Worm (Caenorhabditis elegans) whole organism, L4 larva: ENCODE measurements around the gene sqv-6.
A peak's percentile ranks its signal among the peaks of the same experiment; 100 is the strongest.

Experiments used
- F37D6.2 ChIP-seq: sonication (generic microtip); optimal IDR thresholded peaks from 2 replicates; lab custom pipeline; 2016; ENCODE audit warnings: mild to moderate bottlenecking, missing genetic modification characterization, missing compliant biosample characterization
- R02D3.7 ChIP-seq: fragments of 150-350 bp; sonication (generic microtip); optimal IDR thresholded peaks from 3 replicates; lab custom pipeline; 2014; ENCODE audit warnings: missing biosample characterization, missing genetic modification characterization
- T20F7.1 ChIP-seq: fragments of 200-800 bp; sonication (Bioruptor generic); optimal IDR thresholded peaks from 2 replicates; lab custom pipeline; 2018; ENCODE audit warnings: mild to moderate bottlenecking, missing genetic modification characterization, missing compliant biosample characterization
- Y48G9A.11 ChIP-seq: fragments of 200-800 bp; sonication (Bioruptor generic); IDR thresholded peaks from 2 replicates; pipeline ENCODE4 v1.3.6; 2022; ENCODE audit warnings: missing genetic modification reagents, missing genetic modification characterization, missing compliant biosample characterization
- ZK337.2 ChIP-seq: fragments of 200-800 bp; sonication (Bioruptor generic); IDR thresholded peaks from 2 replicates; pipeline ENCODE4 v1.3.6; 2022; ENCODE audit warnings: missing genetic modification reagents, missing genetic modification characterization, missing compliant biosample characterization
- aha-1 ChIP-seq: fragments of 150-350 bp; peaks from one replicate; lab custom pipeline; 2014; ENCODE audit warnings: missing biosample characterization, missing genetic modification characterization
- arid-1 ChIP-seq: fragments of 200-800 bp; sonication (Bioruptor generic); conservative IDR thresholded peaks from 2 replicates; pipeline ENCODE4 v1.3.6; 2022; ENCODE audit warnings: missing genetic modification reagents, missing genetic modification characterization, missing compliant biosample characterization
- attf-4 ChIP-seq: sonication (generic microtip); optimal IDR thresholded peaks from 3 replicates; lab custom pipeline; 2017; ENCODE audit warnings: missing biosample characterization, missing genetic modification characterization
- ceh-32 ChIP-seq: sonication (generic microtip); optimal IDR thresholded peaks from 2 replicates; lab custom pipeline; 2016; ENCODE audit warnings: mild to moderate bottlenecking, missing genetic modification characterization, missing compliant biosample characterization; ENCODE audit not compliant: poor library complexity
- ceh-62 ChIP-seq: sonication (generic microtip); optimal IDR thresholded peaks from 2 replicates; lab custom pipeline; 2017; ENCODE audit warnings: missing biosample characterization, missing genetic modification characterization
- ceh-82 ChIP-seq: sonication (generic microtip); optimal IDR thresholded peaks from 2 replicates; lab custom pipeline; 2017; ENCODE audit warnings: missing biosample characterization, missing genetic modification characterization
- ces-1 ChIP-seq: fragments of 150-350 bp; sonication (generic microtip); optimal IDR thresholded peaks from 4 replicates; lab custom pipeline; 2014; ENCODE audit warnings: missing biosample characterization, missing genetic modification reagents, missing genetic modification characterization
- daf-16 ChIP-seq, 3 experiments: sonication (generic microtip); optimal IDR thresholded peaks; 2 replicates each; lab custom pipeline; 2016 to 2017; ENCODE audit warnings: missing genetic modification characterization in 3 of 3, missing genetic modification reagents in 3 of 3, mild to moderate bottlenecking in 2 of 3, missing compliant biosample characterization in 2 of 3, missing biosample characterization in 1 of 3, moderate library complexity in 1 of 3
- daf-19 ChIP-seq: fragments of 200-800 bp; sonication (Bioruptor generic); conservative IDR thresholded peaks from 2 replicates; pipeline ENCODE4 v1.3.6; 2022; ENCODE audit warnings: missing genetic modification characterization, missing compliant biosample characterization
- dmd-8 ChIP-seq: fragments of 200-800 bp; sonication (Bioruptor generic); IDR thresholded peaks from 2 replicates; pipeline ENCODE4 v1.3.6; 2022; ENCODE audit warnings: missing genetic modification characterization, missing compliant biosample characterization
- dpl-1 ChIP-seq: fragments of 150-350 bp; optimal IDR thresholded peaks from 2 replicates; lab custom pipeline; 2014; ENCODE audit warnings: missing biosample characterization, missing genetic modification reagents, missing genetic modification characterization
- dve-1 ChIP-seq: sonication (generic microtip); optimal IDR thresholded peaks from 2 replicates; lab custom pipeline; 2017; ENCODE audit warnings: antibody characterized with exemption, mild to moderate bottlenecking, missing genetic modification characterization, missing compliant biosample characterization; ENCODE audit not compliant: insufficient read depth
- egl-43 ChIP-seq: fragments of 200-800 bp; sonication (Bioruptor generic); IDR thresholded peaks from 2 replicates; pipeline ENCODE4 v1.3.6; 2022; ENCODE audit warnings: missing genetic modification reagents, missing genetic modification characterization, missing compliant biosample characterization
- fos-1 ChIP-seq: fragments of 150-350 bp; optimal IDR thresholded peaks from 2 replicates; lab custom pipeline; 2014; ENCODE audit warnings: missing biosample characterization, missing genetic modification characterization
- hif-1 ChIP-seq, 2 experiments: sonication (generic microtip); optimal IDR thresholded peaks; 2 replicates each; lab custom pipeline; 2016 to 2017; ENCODE audit warnings: missing compliant biosample characterization in 2 of 2, missing genetic modification characterization in 2 of 2, missing genetic modification reagents in 2 of 2, missing genotype in 2 of 2, mild to moderate bottlenecking in 1 of 2
- hlh-30 ChIP-seq: sonication (generic microtip); optimal IDR thresholded peaks from 2 replicates; lab custom pipeline; 2017; ENCODE audit warnings: antibody characterized with exemption, mild to moderate bottlenecking, missing genetic modification characterization, missing compliant biosample characterization; ENCODE audit not compliant: insufficient read depth
- lin-15B ChIP-seq: fragments of 150-350 bp; sonication (generic microtip); optimal IDR thresholded peaks from 3 replicates; lab custom pipeline; 2014; ENCODE audit warnings: missing biosample characterization, missing genetic modification characterization
- lin-29 ChIP-seq: fragments of 200-800 bp; sonication (Bioruptor generic); IDR thresholded peaks from 2 replicates; pipeline ENCODE4 v1.3.6; 2022; ENCODE audit warnings: missing genetic modification reagents, missing genetic modification characterization, missing compliant biosample characterization
- lin-38 ChIP-seq: fragments of 200-800 bp; sonication (Bioruptor generic); IDR thresholded peaks from 2 replicates; pipeline ENCODE4 v1.3.6; 2022; ENCODE audit warnings: missing genetic modification reagents, missing genetic modification characterization, missing compliant biosample characterization
- lsy-2 ChIP-seq, 2 experiments: fragments of 150-350 bp in 1 of 2; sonication (generic microtip) in 1 of 2; optimal IDR thresholded peaks; 2 replicates each; lab custom pipeline; 2014 to 2017; ENCODE audit warnings: missing biosample characterization in 2 of 2, missing genetic modification characterization in 2 of 2
- mdt-29 ChIP-seq: fragments of 200-800 bp; sonication (Bioruptor generic); IDR thresholded peaks from 2 replicates; pipeline ENCODE4 v1.3.6; 2022; ENCODE audit warnings: missing genetic modification reagents, missing genetic modification characterization, missing compliant biosample characterization
- mep-1 ChIP-seq: fragments of 150-350 bp; sonication (generic microtip); optimal IDR thresholded peaks from 3 replicates; lab custom pipeline; 2014; ENCODE audit warnings: missing biosample characterization, missing genetic modification characterization
- mxl-3 ChIP-seq: fragments of 200-800 bp; sonication (Bioruptor generic); optimal IDR thresholded peaks from 2 replicates; lab custom pipeline; 2018; ENCODE audit warnings: mild to moderate bottlenecking, missing genetic modification characterization, missing compliant biosample characterization
- nhr-10 ChIP-seq: fragments of 150-350 bp; optimal IDR thresholded peaks from 2 replicates; lab custom pipeline; 2014; ENCODE audit warnings: missing biosample characterization, missing genetic modification characterization
- nhr-102 ChIP-seq: sonication (generic microtip); optimal IDR thresholded peaks from 2 replicates; lab custom pipeline; 2016; ENCODE audit warnings: mild to moderate bottlenecking, missing genetic modification characterization, moderate library complexity, missing compliant biosample characterization
- nhr-25 ChIP-seq: sonication (generic microtip); optimal IDR thresholded peaks from 2 replicates; lab custom pipeline; 2017; ENCODE audit warnings: missing genetic modification characterization, mild to moderate bottlenecking, missing compliant biosample characterization, antibody characterized with exemption, moderate library complexity, borderline replicate concordance; ENCODE audit not compliant: insufficient read depth
- nhr-41 ChIP-seq: fragments of 200-800 bp; sonication (Bioruptor generic); IDR thresholded peaks from 2 replicates; pipeline ENCODE4 v1.3.6; 2022; ENCODE audit warnings: missing genetic modification reagents, missing genetic modification characterization, missing compliant biosample characterization
- nhr-42 ChIP-seq: fragments of 200-800 bp; sonication (Bioruptor generic); IDR thresholded peaks from 2 replicates; pipeline ENCODE4 v1.3.6; 2022; ENCODE audit warnings: missing genetic modification characterization, missing compliant biosample characterization
- pha-4 ChIP-seq, 2 experiments: fragments of 150-350 bp in 1 of 2; fragments of 200-800 bp in 1 of 2; sonication (Bioruptor generic) in 1 of 2; IDR thresholded peaks in 1 of 2; optimal IDR thresholded peaks in 1 of 2; 2 replicates each; pipeline versions ENCODE4 v1.3.6 to Lab custom; 2014 to 2022; ENCODE audit warnings: missing genetic modification characterization in 2 of 2, missing genetic modification reagents in 2 of 2, missing biosample characterization in 1 of 2, missing compliant biosample characterization in 1 of 2
- php-3 ChIP-seq: fragments of 200-800 bp; sonication (Bioruptor generic); IDR thresholded peaks from 2 replicates; pipeline ENCODE4 v1.3.6; 2022; ENCODE audit warnings: missing genetic modification reagents, missing genetic modification characterization, missing compliant biosample characterization
- saeg-2 ChIP-seq: fragments of 200-800 bp; sonication (Bioruptor generic); IDR thresholded peaks from 2 replicates; pipeline ENCODE4 v1.3.6; 2022; ENCODE audit warnings: missing genetic modification reagents, missing genetic modification characterization, missing compliant biosample characterization
- skn-1 ChIP-seq: fragments of 150-350 bp; optimal IDR thresholded peaks from 2 replicates; lab custom pipeline; 2014; ENCODE audit warnings: missing biosample characterization, missing genetic modification characterization
- spr-3 ChIP-seq: fragments of 200-800 bp; sonication (Bioruptor generic); optimal IDR thresholded peaks from 2 replicates; lab custom pipeline; 2018; ENCODE audit warnings: mild to moderate bottlenecking, missing genetic modification characterization, missing compliant biosample characterization
- unc-62 ChIP-seq, 3 experiments: fragments of 150-350 bp in 1 of 3; sonication (generic microtip); optimal IDR thresholded peaks in 2 of 3; peaks in 1 of 3; 1 replicate in 1 of 3; 2 replicates in 2 of 3; lab custom pipeline; 2014 to 2017; ENCODE audit warnings: missing biosample characterization in 3 of 3, missing genetic modification characterization in 3 of 3, missing genetic modification reagents in 3 of 3, missing genotype in 1 of 3
- vab-7 ChIP-seq: fragments of 200-800 bp; sonication (Bioruptor generic); IDR thresholded peaks from 2 replicates; pipeline ENCODE4 v1.3.6; 2022; ENCODE audit warnings: missing genetic modification reagents, missing genetic modification characterization, missing compliant biosample characterization
- zag-1 ChIP-seq: fragments of 150-350 bp; optimal IDR thresholded peaks from 2 replicates; lab custom pipeline; 2014; ENCODE audit warnings: missing biosample characterization, missing genetic modification characterization

Gene sqv-6

ce11 chrV:975184-975583, 10.6 kb upstream of the sqv-6 start (continued):
- TF ChIP-seq R02D3.7 (tag; lab: Kevin White, UChicago) (no peak), php-3 (GFP tag; lab: Robert Waterston, UW) (no peak), lin-29 (GFP tag; lab: Robert Waterston, UW) (no peak), nhr-41 (no peak), hlh-30 (tag; lab: Kevin White, UChicago) (peak; percentile 44), ces-1 (GFP tag; lab: Kevin White, UChicago) (no peak), Y48G9A.11 (no peak), mxl-3 (no peak), daf-19 (no peak), egl-43 (GFP tag; lab: Robert Waterston, UW) (no peak), arid-1 (GFP tag; lab: Robert Waterston, UW) (0 out of 2 replicates have a peak, but pooled peaks have one; percentile 28), saeg-2 (no peak), aha-1 (tag; lab: Kevin White, UChicago) (no peak), dpl-1 (peak; percentile 44), ceh-32 (tag; lab: Kevin White, UChicago) (no peak), nhr-10 (tag; lab: Kevin White, UChicago) (no peak), vab-7 (GFP tag; lab: Robert Waterston, UW) (no peak), spr-3 (no peak), mdt-29 (no peak), ceh-62 (no peak), hif-1 (tag; optimal IDR thresholded peaks at IDR 0.05; lab: Kevin White, UChicago) (peak in 1 of 2 experiments; percentile 40), F37D6.2 (tag; lab: Kevin White, UChicago) (peak; percentile 35), skn-1 (tag; lab: Kevin White, UChicago) (no peak), ceh-82 (tag; lab: Kevin White, UChicago) (no peak), attf-4 (no peak), dmd-8 (GFP tag; lab: Robert Waterston, UW) (no peak), ZK337.2 (GFP tag; lab: Robert Waterston, UW) (no peak), lsy-2 (tag; optimal IDR thresholded peaks at IDR 0.05; lab: Kevin White, UChicago) (peak; percentile 34 to 50), pha-4 (GFP tag; IDR thresholded peaks at IDR 0.05; lab: Robert Waterston, UW) (no peak), pha-4 (tag; optimal IDR thresholded peaks at IDR 0.05; lab: Kevin White, UChicago) (no peak), nhr-42 (GFP tag; lab: Robert Waterston, UW) (no peak), mep-1 (peak; percentile 78), lin-38 (GFP tag; lab: Robert Waterston, UW) (0 out of 2 replicates have a peak, but pooled peaks have one; percentile 8), fos-1 (tag; lab: Kevin White, UChicago) (no peak), daf-16 (GFP tag; optimal IDR thresholded peaks at IDR 0.05; lab: Kevin White, UChicago) (no peak), daf-16 (tag; optimal IDR thresholded peaks at IDR 0.05; lab: Kevin White, UChicago) (peak; percentile 38), nhr-102 (no peak), T20F7.1 (GFP tag; lab: Kevin White, UChicago) (no peak), unc-62 (GFP tag; optimal IDR thresholded peaks at IDR 0.05 in 1 of 2; lab: Kevin White, UChicago) (peak in 1 of 2 experiments; percentile 99), unc-62 (tag; optimal IDR thresholded peaks at IDR 0.05; lab: Kevin White, UChicago) (no peak), zag-1 (tag; lab: Kevin White, UChicago) (no peak), lin-15B (tag; lab: Kevin White, UChicago) (no peak), dve-1 (tag; lab: Kevin White, UChicago) (peak; percentile 53), nhr-25 (tag; lab: Kevin White, UChicago) (no peak)
